Worm (Caenorhabditis elegans): ENCODE data around the gene M01H9.4.

The M01H9.4 gene

ce11 chrIV:4482531-4482930, at the start of gene M01H9.4:
Gene M01H9.4, minus strand, starts transcription at chrIV:4482909.
- TF ChIP-seq nhr-23 (tag; optimal IDR thresholded peaks at IDR 0.05) (no peak), egl-5 (tag; optimal IDR thresholded peaks at IDR 0.05) (no peak), pha-4 (tag; optimal IDR thresholded peaks at IDR 0.05) (peak; percentile 55), fkh-2 (tag; optimal IDR thresholded peaks at IDR 0.05) (no peak), unc-62 (GFP tag; optimal IDR thresholded peaks at IDR 0.05) (no peak), ZK546.5 (tag; optimal IDR thresholded peaks at IDR 0.05) (no peak), sea-2 (GFP tag; optimal IDR thresholded peaks at IDR 0.05) (no peak), nhr-67 (tag; optimal IDR thresholded peaks at IDR 0.05) (no peak), ztf-4 (tag; optimal IDR thresholded peaks at IDR 0.05) (no peak), nhr-28 (tag; optimal IDR thresholded peaks at IDR 0.05) (no peak), elt-3 (tag; optimal IDR thresholded peaks at IDR 0.05) (no peak), R02D3.7 (tag; optimal IDR thresholded peaks at IDR 0.05) (no peak), zag-1 (tag; optimal IDR thresholded peaks at IDR 0.05) (no peak), pqm-1 (tag; optimal IDR thresholded peaks at IDR 0.05) (peak; percentile 82), jun-1 (tag; optimal IDR thresholded peaks at IDR 0.05) (peak; percentile 70), eor-1 (tag; optimal IDR thresholded peaks at IDR 0.05) (no peak), ztf-11 (tag; optimal IDR thresholded peaks at IDR 0.05) (no peak), tbx-2 (tag; optimal IDR thresholded peaks at IDR 0.05) (no peak), nhr-25 (tag; optimal IDR thresholded peaks at IDR 0.05) (no peak), lin-15B (tag; optimal IDR thresholded peaks at IDR 0.05) (no peak), nhr-11 (tag; optimal IDR thresholded peaks at IDR 0.05) (no peak), elt-1 (tag; optimal IDR thresholded peaks at IDR 0.05) (no peak), nhr-237 (tag; optimal IDR thresholded peaks at IDR 0.05) (no peak), elt-2 (tag; optimal IDR thresholded peaks at IDR 0.05) (peak; percentile 97), mdl-1 (tag; optimal IDR thresholded peaks at IDR 0.05) (no peak), nhr-76 (tag; optimal IDR thresholded peaks at IDR 0.05) (no peak), snpc-4 (tag; optimal IDR thresholded peaks at IDR 0.05) (no peak), nhr-12 (tag; optimal IDR thresholded peaks at IDR 0.05) (no peak), hmg-11 (tag; optimal IDR thresholded peaks at IDR 0.05) (no peak), ceh-28 (tag; optimal IDR thresholded peaks at IDR 0.05) (peak; percentile 60), nhr-43 (tag; optimal IDR thresholded peaks at IDR 0.05; ENCODE audit: poor library complexity, severe bottlenecking) (no peak)

ce11 chrIV:4530170-4530569, 47.5 kb upstream of the M01H9.4 start, which contains the start of gene ZK185.3:
Gene ZK185.3, minus strand, starts transcription at chrIV:4530432.
- TF ChIP-seq pha-4 (tag; optimal IDR thresholded peaks at IDR 0.05) (no peak), unc-62 (GFP tag; optimal IDR thresholded peaks at IDR 0.05) (no peak), eor-1 (tag; optimal IDR thresholded peaks at IDR 0.05) (no peak), nhr-23 (tag; optimal IDR thresholded peaks at IDR 0.05) (no peak), ZK546.5 (tag; optimal IDR thresholded peaks at IDR 0.05) (no peak), elt-1 (tag; optimal IDR thresholded peaks at IDR 0.05) (no peak), fkh-2 (tag; optimal IDR thresholded peaks at IDR 0.05) (no peak), egl-27 (tag; optimal IDR thresholded peaks at IDR 0.05) (no peak), ceh-9 (tag; optimal IDR thresholded peaks at IDR 0.05) (no peak), nhr-237 (tag; optimal IDR thresholded peaks at IDR 0.05) (no peak), ceh-28 (tag; optimal IDR thresholded peaks at IDR 0.05) (peak; percentile 38), elt-3 (tag; optimal IDR thresholded peaks at IDR 0.05) (peak in 1 of 3 experiments; percentile 11), nhr-12 (tag; optimal IDR thresholded peaks at IDR 0.05) (no peak), fos-1 (tag; optimal IDR thresholded peaks at IDR 0.05) (no peak), ztf-4 (tag; optimal IDR thresholded peaks at IDR 0.05) (no peak), nhr-43 (tag; optimal IDR thresholded peaks at IDR 0.05; ENCODE audit: poor library complexity, severe bottlenecking) (no peak), tbx-2 (tag; optimal IDR thresholded peaks at IDR 0.05) (no peak), nhr-77 (tag; optimal IDR thresholded peaks at IDR 0.05) (no peak), nhr-11 (tag; optimal IDR thresholded peaks at IDR 0.05) (no peak), pqm-1 (tag; optimal IDR thresholded peaks at IDR 0.05) (peak; percentile 98), ztf-11 (tag; optimal IDR thresholded peaks at IDR 0.05) (no peak), nhr-28 (tag; optimal IDR thresholded peaks at IDR 0.05) (no peak), sea-2 (GFP tag; optimal IDR thresholded peaks at IDR 0.05) (no peak), ama-1 (optimal IDR thresholded peaks at IDR 0.05) (no peak), lin-15B (tag; optimal IDR thresholded peaks at IDR 0.05) (no peak), skn-1 (tag; optimal IDR thresholded peaks at IDR 0.05) (no peak), elt-2 (tag; optimal IDR thresholded peaks at IDR 0.05) (peak; percentile 85), zag-1 (tag; optimal IDR thresholded peaks at IDR 0.05) (no peak)

- TF ChIP-seq ztf-4 (tag; optimal IDR thresholded peaks at IDR 0.05), result no peak
- TF ChIP-seq ceh-82 (tag; optimal IDR thresholded peaks at IDR 0.05), result no peak
- no peak for TF ChIP-seq egl-5 (tag; optimal IDR thresholded peaks at IDR 0.05)
- no peak for TF ChIP-seq ztf-11 (tag; optimal IDR thresholded peaks at IDR 0.05)
- no peak for TF ChIP-seq nhr-11 (tag; optimal IDR thresholded peaks at IDR 0.05)
- TF ChIP-seq R02D3.7 (tag; optimal IDR thresholded peaks at IDR 0.05), result no peak
- no peak for TF ChIP-seq lsy-12 (tag; optimal IDR thresholded peaks at IDR 0.05)
- TF ChIP-seq nhr-77 (tag; optimal IDR thresholded peaks at IDR 0.05), result no peak
- no peak for TF ChIP-seq nhr-76 (tag; optimal IDR thresholded peaks at IDR 0.05)
- no peak for TF ChIP-seq fos-1 (tag; optimal IDR thresholded peaks at IDR 0.05)
- TF ChIP-seq mdl-1 (tag; optimal IDR thresholded peaks at IDR 0.05), result no peak
- no peak for TF ChIP-seq fkh-10 (GFP tag; optimal IDR thresholded peaks at IDR 0.05)
- TF ChIP-seq ceh-9 (tag; optimal IDR thresholded peaks at IDR 0.05), result no peak
- TF ChIP-seq mml-1 (tag; optimal IDR thresholded peaks at IDR 0.05), result no peak
- no peak for TF ChIP-seq sea-2 (GFP tag; optimal IDR thresholded peaks at IDR 0.05)
- no peak for TF ChIP-seq pha-4 (tag; optimal IDR thresholded peaks at IDR 0.05)
- no peak for TF ChIP-seq nhr-237 (tag; optimal IDR thresholded peaks at IDR 0.05)
- TF ChIP-seq nhr-43 (tag; optimal IDR thresholded peaks at IDR 0.05; ENCODE audit: poor library complexity, severe bottlenecking), result no peak
These were observed 44.0 kb upstream of the M01H9.4 start for ce11 chrIV:4526724-4527123.

Measured in whole organism, L3 larva.